Worm (Caenorhabditis elegans) whole organism, L3 larva: Measurements from ENCODE around the gene msp-38.

Experiments used
- R02D3.7 ChIP-seq: fragments of 150-350 bp; optimal IDR thresholded peaks from 2 replicates; lab custom pipeline; 2014; ENCODE audit warnings: missing biosample characterization, missing genetic modification characterization
- ZK546.5 ChIP-seq: sonication (generic microtip); optimal IDR thresholded peaks from 2 replicates; lab custom pipeline; 2017; ENCODE audit warnings: missing biosample characterization, missing genetic modification characterization
- aly-2 ChIP-seq: fragments of 150-350 bp; optimal IDR thresholded peaks from 2 replicates; lab custom pipeline; 2014; ENCODE audit warnings: missing biosample characterization, missing genetic modification characterization
- ceh-16 ChIP-seq: sonication (generic microtip); optimal IDR thresholded peaks from 2 replicates; lab custom pipeline; 2017; ENCODE audit warnings: missing biosample characterization, missing genetic modification characterization
- ceh-82 ChIP-seq: fragments of 150-350 bp; optimal IDR thresholded peaks from 2 replicates; lab custom pipeline; 2014; ENCODE audit warnings: missing biosample characterization, missing genetic modification characterization
- ceh-9 ChIP-seq: sonication (generic microtip); optimal IDR thresholded peaks from 2 replicates; lab custom pipeline; 2018; ENCODE audit warnings: missing biosample characterization, missing genetic modification characterization
- daf-12 ChIP-seq: fragments of 150-350 bp; optimal IDR thresholded peaks from 2 replicates; lab custom pipeline; 2014; ENCODE audit warnings: missing biosample characterization, missing genetic modification reagents, missing genetic modification characterization
- egl-27 ChIP-seq: sonication (generic microtip); optimal IDR thresholded peaks from 4 replicates; lab custom pipeline; 2017; ENCODE audit warnings: missing biosample characterization, missing genetic modification reagents, missing genetic modification characterization
- egl-5 ChIP-seq: fragments of 150-350 bp; optimal IDR thresholded peaks from 2 replicates; lab custom pipeline; 2017; ENCODE audit warnings: missing biosample characterization, missing genetic modification reagents, missing genetic modification characterization, inconsistent platforms
- elt-1 ChIP-seq: fragments of 150-350 bp; optimal IDR thresholded peaks from 2 replicates; lab custom pipeline; 2014; ENCODE audit warnings: missing biosample characterization, missing genetic modification characterization
- elt-2 ChIP-seq: sonication (generic microtip); optimal IDR thresholded peaks from 2 replicates; lab custom pipeline; 2016; ENCODE audit warnings: missing genetic modification reagents, mild to moderate bottlenecking, missing genetic modification characterization, missing compliant biosample characterization
- elt-3 ChIP-seq, 3 experiments: fragments of 150-350 bp in 1 of 3; sonication (generic microtip) in 2 of 3; optimal IDR thresholded peaks; 2 replicates in 2 of 3; 4 replicates in 1 of 3; lab custom pipeline; 2014 to 2017; ENCODE audit warnings: missing biosample characterization in 3 of 3, missing genetic modification characterization in 3 of 3
- eor-1 ChIP-seq, 2 experiments: fragments of 150-350 bp; optimal IDR thresholded peaks; 2 replicates each; lab custom pipeline; 2014 to 2018; ENCODE audit warnings: missing biosample characterization in 2 of 2, missing genetic modification characterization in 2 of 2
- fkh-2 ChIP-seq: fragments of 150-350 bp; optimal IDR thresholded peaks from 2 replicates; lab custom pipeline; 2014; ENCODE audit warnings: missing biosample characterization, missing genetic modification reagents, missing genetic modification characterization
- jun-1 ChIP-seq: fragments of 150-350 bp; optimal IDR thresholded peaks from 2 replicates; lab custom pipeline; 2014; ENCODE audit warnings: missing biosample characterization, missing genetic modification reagents, missing genetic modification characterization
- lin-15B ChIP-seq: fragments of 150-350 bp; optimal IDR thresholded peaks from 2 replicates; lab custom pipeline; 2014; ENCODE audit warnings: missing biosample characterization, missing genetic modification characterization
- lin-39 ChIP-seq: fragments of 150-350 bp; optimal IDR thresholded peaks from 2 replicates; lab custom pipeline; 2018; ENCODE audit warnings: missing biosample characterization, missing genetic modification reagents, missing genetic modification characterization
- lsy-12 ChIP-seq: sonication (generic microtip); optimal IDR thresholded peaks from 2 replicates; lab custom pipeline; 2016; ENCODE audit warnings: mild to moderate bottlenecking, missing genetic modification characterization, missing compliant biosample characterization
- mml-1 ChIP-seq: fragments of 150-350 bp; sonication (generic microtip); optimal IDR thresholded peaks from 3 replicates; lab custom pipeline; 2014; ENCODE audit warnings: missing biosample characterization, missing genetic modification characterization
- nhr-11 ChIP-seq: fragments of 150-350 bp; optimal IDR thresholded peaks from 2 replicates; lab custom pipeline; 2014; ENCODE audit warnings: missing biosample characterization, missing genetic modification characterization
- nhr-12 ChIP-seq: fragments of 150-350 bp; optimal IDR thresholded peaks from 2 replicates; lab custom pipeline; 2014; ENCODE audit warnings: missing biosample characterization, missing genetic modification characterization
- nhr-23 ChIP-seq: fragments of 150-350 bp; optimal IDR thresholded peaks from 2 replicates; lab custom pipeline; 2014; ENCODE audit warnings: missing biosample characterization, missing genetic modification reagents, missing genetic modification characterization
- nhr-237 ChIP-seq: fragments of 150-350 bp; optimal IDR thresholded peaks from 2 replicates; lab custom pipeline; 2014; ENCODE audit warnings: missing biosample characterization, missing genetic modification characterization
- nhr-25 ChIP-seq: sonication (generic microtip); optimal IDR thresholded peaks from 2 replicates; lab custom pipeline; 2017; ENCODE audit warnings: missing biosample characterization, missing genetic modification characterization
- nhr-28 ChIP-seq: fragments of 150-350 bp; optimal IDR thresholded peaks from 2 replicates; lab custom pipeline; 2014; ENCODE audit warnings: missing biosample characterization, missing genetic modification characterization
- nhr-43 ChIP-seq: sonication (generic microtip); optimal IDR thresholded peaks from 2 replicates; lab custom pipeline; 2016; ENCODE audit warnings: mild to moderate bottlenecking, missing genetic modification characterization, missing compliant biosample characterization; ENCODE audit not compliant: poor library complexity, severe bottlenecking
- nhr-67 ChIP-seq: fragments of 150-350 bp; optimal IDR thresholded peaks from 2 replicates; lab custom pipeline; 2014; ENCODE audit warnings: missing biosample characterization, missing genetic modification characterization
- nhr-76 ChIP-seq: fragments of 150-350 bp; sonication (generic microtip); optimal IDR thresholded peaks from 5 replicates; lab custom pipeline; 2014; ENCODE audit warnings: missing biosample characterization, missing genetic modification characterization
- nhr-77 ChIP-seq: fragments of 150-350 bp; optimal IDR thresholded peaks from 2 replicates; lab custom pipeline; 2014; ENCODE audit warnings: missing biosample characterization, missing genetic modification characterization
- pha-4 ChIP-seq: fragments of 150-350 bp; optimal IDR thresholded peaks from 2 replicates; lab custom pipeline; 2014; ENCODE audit warnings: missing biosample characterization, missing genetic modification reagents, missing genetic modification characterization
- pqm-1 ChIP-seq: fragments of 150-350 bp; optimal IDR thresholded peaks from 2 replicates; lab custom pipeline; 2017; ENCODE audit warnings: missing biosample characterization, missing genetic modification characterization, inconsistent platforms
- snpc-4 ChIP-seq: fragments of 150-350 bp; optimal IDR thresholded peaks from 2 replicates; lab custom pipeline; 2014; ENCODE audit warnings: missing biosample characterization, missing genetic modification characterization
- unc-39 ChIP-seq: sonication (generic microtip); optimal IDR thresholded peaks from 4 replicates; lab custom pipeline; 2017; ENCODE audit warnings: missing biosample characterization, missing genetic modification characterization
- unc-62 ChIP-seq: fragments of 150-350 bp; sonication (generic microtip); optimal IDR thresholded peaks from 4 replicates; lab custom pipeline; 2014; ENCODE audit warnings: missing biosample characterization, missing genetic modification reagents, missing genetic modification characterization
- zag-1 ChIP-seq: fragments of 150-350 bp; optimal IDR thresholded peaks from 2 replicates; lab custom pipeline; 2014; ENCODE audit warnings: missing biosample characterization, missing genetic modification characterization
- ztf-11 ChIP-seq: fragments of 150-350 bp; optimal IDR thresholded peaks from 2 replicates; lab custom pipeline; 2014; ENCODE audit warnings: missing biosample characterization, missing genetic modification characterization
- ztf-4 ChIP-seq: fragments of 150-350 bp; optimal IDR thresholded peaks from 2 replicates; lab custom pipeline; 2014; ENCODE audit warnings: missing biosample characterization, missing genetic modification characterization

The msp-38 gene

DNA sequence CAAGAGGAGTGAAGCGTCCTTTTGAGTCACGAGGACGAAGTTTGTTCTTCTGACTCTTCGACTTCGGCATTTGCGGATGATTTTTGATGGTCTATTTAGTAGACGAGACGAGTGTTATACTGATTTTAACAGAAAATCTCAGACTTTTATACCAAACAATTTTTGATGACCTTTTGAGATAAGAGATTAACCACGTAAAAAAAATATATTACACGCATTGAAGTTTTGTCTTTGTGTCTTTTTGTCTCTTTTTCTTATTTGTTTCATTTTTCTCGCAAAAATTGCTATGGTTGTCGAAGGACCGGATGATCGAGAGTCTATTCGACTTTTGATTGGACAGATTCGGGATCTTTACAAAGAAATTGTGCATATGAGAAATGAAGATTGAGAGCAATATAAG lies 32.1 kb downstream of the msp-38 start, which contains the start of gene spch-1:
Gene spch-1 (minus strand): TSS at position 101 of the 400 bp plus-strand sequence.
- TF ChIP-seq jun-1 (tag; lab: Kevin White, UChicago) = no peak
- no peak for TF ChIP-seq pqm-1 (tag; lab: Kevin White, UChicago)
- no peak for TF ChIP-seq snpc-4 (tag; lab: Kevin White, UChicago)
- TF ChIP-seq nhr-67 (tag; lab: Kevin White, UChicago) = no peak
- TF ChIP-seq nhr-77 = no peak
- no peak for TF ChIP-seq lsy-12 (tag; lab: Kevin White, UChicago)
- TF ChIP-seq nhr-43 (tag; lab: Kevin White, UChicago) = no peak
- TF ChIP-seq nhr-76 (tag; lab: Kevin White, UChicago) = no peak
- no peak for TF ChIP-seq ZK546.5 (tag; lab: Kevin White, UChicago)
- no peak for TF ChIP-seq lin-15B (tag; lab: Kevin White, UChicago)
- TF ChIP-seq ztf-4 (tag; lab: Kevin White, UChicago) = no peak
- no peak for TF ChIP-seq eor-1 (tag; optimal IDR thresholded peaks at IDR 0.05; lab: Kevin White, UChicago)
- TF ChIP-seq unc-62 (GFP tag; lab: Kevin White, UChicago) = no peak
- no peak for TF ChIP-seq ceh-16 (tag; lab: Kevin White, UChicago)
- TF ChIP-seq ceh-82 = no peak
- TF ChIP-seq daf-12 (tag; lab: Kevin White, UChicago) = no peak
- TF ChIP-seq zag-1 (tag; lab: Kevin White, UChicago) = no peak

DNA sequence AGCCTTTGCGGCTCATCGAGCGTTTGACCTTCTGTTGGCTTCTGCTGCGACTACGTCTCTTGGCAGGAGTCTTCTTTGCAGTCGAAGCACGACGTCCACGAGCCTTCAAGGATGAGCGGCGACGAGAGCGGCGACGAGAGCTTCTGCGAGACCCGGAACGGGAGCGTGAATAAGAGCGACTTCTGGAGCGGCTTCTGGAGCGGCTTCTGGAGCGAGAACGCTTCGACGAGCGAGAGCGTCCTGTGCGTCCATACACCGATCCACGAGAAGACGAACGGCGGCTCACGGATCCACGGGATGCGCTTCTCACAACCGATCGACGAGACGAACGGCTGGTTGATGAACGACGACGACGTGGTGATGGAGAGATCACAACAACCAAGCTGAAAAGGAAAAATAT lies 32.7 kb downstream of the msp-38 start:
- TF ChIP-seq R02D3.7 (no peak), lin-15B (tag; lab: Kevin White, UChicago) (no peak), mml-1 (no peak), egl-5 (tag; lab: Kevin White, UChicago) (no peak), ZK546.5 (tag; lab: Kevin White, UChicago) (no peak), snpc-4 (tag; lab: Kevin White, UChicago) (no peak), nhr-43 (tag; lab: Kevin White, UChicago) (no peak), egl-27 (tag; lab: Kevin White, UChicago) (no peak), pha-4 (tag; lab: Kevin White, UChicago) (no peak), daf-12 (tag; lab: Kevin White, UChicago) (no peak), ceh-82 (no peak), nhr-11 (tag; lab: Kevin White, UChicago) (no peak), nhr-76 (tag; lab: Kevin White, UChicago) (no peak), jun-1 (tag; lab: Kevin White, UChicago) (no peak), lsy-12 (tag; lab: Kevin White, UChicago) (no peak), fkh-2 (tag; lab: Kevin White, UChicago) (no peak), eor-1 (tag; optimal IDR thresholded peaks at IDR 0.05; lab: Kevin White, UChicago) (no peak), lin-39 (tag; lab: Kevin White, UChicago) (no peak)
- TF ChIP-seq, all 47 proteins: peak for 0

DNA sequence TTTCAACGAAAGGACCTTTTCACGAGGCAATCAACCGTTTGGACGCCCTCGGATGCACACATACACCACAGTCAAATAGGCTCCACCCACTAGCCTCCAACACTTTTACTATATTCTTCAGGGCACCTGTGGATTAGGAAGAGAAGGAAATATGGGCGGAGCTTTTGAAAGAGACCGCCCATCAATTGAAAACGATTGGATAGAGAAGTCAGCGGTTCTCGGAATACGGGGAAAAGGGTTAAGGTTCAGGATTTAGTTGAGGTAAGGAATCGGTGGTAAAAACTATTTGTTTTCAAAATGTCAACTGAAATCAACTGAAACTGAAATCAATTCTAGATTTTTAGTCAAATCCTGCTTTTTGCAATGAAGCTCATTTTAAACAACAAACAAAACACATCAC lies 33.1 kb downstream of the msp-38 start, which contains the start of gene egl-38:
Gene egl-38 (minus strand): TSS at position 101 of the 400 bp plus-strand sequence.
- no peak for TF ChIP-seq egl-27 (tag; lab: Kevin White, UChicago)
- no peak for TF ChIP-seq nhr-23
- TF ChIP-seq ztf-4 (tag; lab: Kevin White, UChicago) = no peak
- no peak for TF ChIP-seq elt-3 (tag; optimal IDR thresholded peaks at IDR 0.05; lab: Kevin White, UChicago)
- no peak for TF ChIP-seq nhr-28 (tag; lab: Kevin White, UChicago)
- TF ChIP-seq nhr-25 (tag; lab: Kevin White, UChicago) = no peak
- TF ChIP-seq lin-15B (tag; lab: Kevin White, UChicago) = no peak
- TF ChIP-seq nhr-77 = no peak
- TF ChIP-seq jun-1 (tag; lab: Kevin White, UChicago) = no peak
- TF ChIP-seq pqm-1 (tag; lab: Kevin White, UChicago) = no peak
- no peak for TF ChIP-seq zag-1 (tag; lab: Kevin White, UChicago)
- no peak for TF ChIP-seq unc-39 (tag; lab: Kevin White, UChicago)
- TF ChIP-seq elt-2 = no peak
- TF ChIP-seq aly-2 = no peak
- no peak for TF ChIP-seq nhr-237 (tag; lab: Kevin White, UChicago)
- no peak for TF ChIP-seq ceh-9 (tag; lab: Kevin White, UChicago)
- no peak for TF ChIP-seq nhr-12 (tag; lab: Kevin White, UChicago)
- no peak for TF ChIP-seq ZK546.5 (tag; lab: Kevin White, UChicago)
- no peak for TF ChIP-seq elt-1 (tag; lab: Kevin White, UChicago)
- TF ChIP-seq ztf-11 (tag; lab: Kevin White, UChicago) = no peak
